Worm (Caenorhabditis elegans) whole organism, L4 larva: ENCODE measurements around the gene vms-1.

Experiments
- F37D6.2 ChIP-seq: sonication (generic microtip); optimal IDR thresholded peaks from 2 replicates; lab custom pipeline; 2016; ENCODE audit warnings: mild to moderate bottlenecking, missing genetic modification characterization, missing compliant biosample characterization
- R02D3.7 ChIP-seq: fragments of 150-350 bp; sonication (generic microtip); optimal IDR thresholded peaks from 3 replicates; lab custom pipeline; 2014; ENCODE audit warnings: missing biosample characterization, missing genetic modification characterization
- hmg-1.1 ChIP-seq: fragments of 200-800 bp; sonication (Bioruptor generic); IDR thresholded peaks from 2 replicates; pipeline ENCODE4 v1.3.6; 2022; ENCODE audit warnings: missing genetic modification reagents, missing genetic modification characterization, missing compliant biosample characterization
- nhr-111 ChIP-seq: fragments of 200-800 bp; sonication (Bioruptor generic); optimal IDR thresholded peaks from 2 replicates; lab custom pipeline; 2018; ENCODE audit warnings: mild to moderate bottlenecking, missing genetic modification characterization, missing compliant biosample characterization
- nhr-41 ChIP-seq: fragments of 200-800 bp; sonication (Bioruptor generic); IDR thresholded peaks from 2 replicates; pipeline ENCODE4 v1.3.6; 2022; ENCODE audit warnings: missing genetic modification reagents, missing genetic modification characterization, missing compliant biosample characterization
- nhr-76 ChIP-seq: fragments of 150-350 bp; optimal IDR thresholded peaks from 2 replicates; lab custom pipeline; 2014; ENCODE audit warnings: missing biosample characterization, missing genetic modification characterization
- spr-3 ChIP-seq: fragments of 200-800 bp; sonication (Bioruptor generic); optimal IDR thresholded peaks from 2 replicates; lab custom pipeline; 2018; ENCODE audit warnings: mild to moderate bottlenecking, missing genetic modification characterization, missing compliant biosample characterization
- ztf-7 ChIP-seq: fragments of 150-350 bp; optimal IDR thresholded peaks from 2 replicates; lab custom pipeline; 2014; ENCODE audit warnings: missing biosample characterization, missing genetic modification characterization

ce11 chrIII:8100960-8101359 is 12.6 kb downstream of the vms-1 start, which contains the start of gene plk-1:
- TF ChIP-seq nhr-41 (GFP tag; lab: Robert Waterston, UW) (no peak), spr-3 (GFP tag; lab: Kevin White, UChicago) (no peak), hmg-1.1 (no peak), ztf-7 (tag; lab: Kevin White, UChicago) (no peak), F37D6.2 (tag; lab: Kevin White, UChicago) (no peak), R02D3.7 (tag; lab: Kevin White, UChicago) (peak; percentile 57), nhr-111 (no peak), nhr-76 (tag; lab: Kevin White, UChicago) (no peak)
